Worm (Caenorhabditis elegans) whole organism, L2 larva: Measurements from ENCODE around the gene F56C3.10.
"Not testable (repeated sequence)": the region's sequence is repeated elsewhere in the genome, so short reads cannot be mapped to it uniquely, and the experiment has no call there.

Experiments
- ZK546.5 ChIP-seq: sonication (generic microtip); optimal IDR thresholded peaks from 2 replicates; lab custom pipeline; 2017; ENCODE audit warnings: missing biosample characterization, missing genetic modification characterization
- blmp-1 ChIP-seq: sonication (generic microtip); optimal IDR thresholded peaks from 2 replicates; lab custom pipeline; 2017; ENCODE audit warnings: missing genetic modification characterization, mild to moderate bottlenecking, missing compliant biosample characterization, antibody characterized with exemption, moderate library complexity; ENCODE audit not compliant: insufficient read depth
- elt-1 ChIP-seq: fragments of 150-350 bp; optimal IDR thresholded peaks from 2 replicates; lab custom pipeline; 2014; ENCODE audit warnings: missing biosample characterization, missing genetic modification characterization
- elt-3 ChIP-seq: sonication (generic microtip); optimal IDR thresholded peaks from 2 replicates; lab custom pipeline; 2017; ENCODE audit warnings: missing biosample characterization, missing genetic modification characterization
- fos-1 ChIP-seq: fragments of 150-350 bp; optimal IDR thresholded peaks from 2 replicates; lab custom pipeline; 2014; ENCODE audit warnings: missing biosample characterization, missing genetic modification characterization
- lin-11 ChIP-seq: fragments of 150-350 bp; sonication (generic microtip); optimal IDR thresholded peaks from 2 replicates; lab custom pipeline; 2014; ENCODE audit warnings: missing biosample characterization, missing genetic modification characterization, inconsistent platforms, mixed read lengths
- lin-13 ChIP-seq: fragments of 150-350 bp; optimal IDR thresholded peaks from 2 replicates; lab custom pipeline; 2014; ENCODE audit warnings: missing biosample characterization, missing genetic modification reagents, missing genetic modification characterization
- lsy-2 ChIP-seq, 2 experiments: fragments of 150-350 bp in 1 of 2; sonication (generic microtip) in 1 of 2; optimal IDR thresholded peaks; 2 replicates each; lab custom pipeline; 2014 to 2017; ENCODE audit warnings: missing biosample characterization in 2 of 2, missing genetic modification characterization in 2 of 2
- mdl-1 ChIP-seq, 2 experiments: fragments of 150-350 bp in 1 of 2; sonication (generic microtip) in 1 of 2; optimal IDR thresholded peaks; 2 replicates each; lab custom pipeline; 2017; ENCODE audit warnings: missing biosample characterization in 2 of 2, missing genetic modification characterization in 2 of 2
- nhr-11 ChIP-seq: fragments of 150-350 bp; optimal IDR thresholded peaks from 2 replicates; lab custom pipeline; 2014; ENCODE audit warnings: missing biosample characterization, missing genetic modification characterization
- nhr-23 ChIP-seq: fragments of 150-350 bp; optimal IDR thresholded peaks from 2 replicates; lab custom pipeline; 2014; ENCODE audit warnings: missing biosample characterization, missing genetic modification reagents, missing genetic modification characterization
- snpc-4 ChIP-seq: fragments of 150-350 bp; optimal IDR thresholded peaks from 2 replicates; lab custom pipeline; 2014; ENCODE audit warnings: missing biosample characterization, missing genetic modification characterization
- unc-39 ChIP-seq: fragments of 150-350 bp; optimal IDR thresholded peaks from 2 replicates; lab custom pipeline; 2014; ENCODE audit warnings: missing biosample characterization, missing genetic modification characterization
- zag-1 ChIP-seq: fragments of 150-350 bp; optimal IDR thresholded peaks from 2 replicates; lab custom pipeline; 2014; ENCODE audit warnings: missing biosample characterization, missing genetic modification characterization

ce11 chrX:1403444-1403843 lies 22.0 kb upstream of the F56C3.10 start, which contains the start of gene ZK402.2:
- TF ChIP-seq snpc-4; nhr-11 (tag; lab: Kevin White, UChicago); zag-1; lsy-2 (tag; optimal IDR thresholded peaks at IDR 0.05; lab: Kevin White, UChicago); nhr-23; ZK546.5 (tag; lab: Kevin White, UChicago); lin-13 (GFP tag; lab: Kevin White, UChicago); elt-1 (tag; lab: Kevin White, UChicago); elt-3 (tag; lab: Kevin White, UChicago); blmp-1 (tag; lab: Kevin White, UChicago); fos-1 (tag; lab: Kevin White, UChicago); lin-11; mdl-1 (tag; optimal IDR thresholded peaks at IDR 0.05; lab: Kevin White, UChicago); unc-39: not testable (repeated sequence)
